Fruit fly (Drosophila melanogaster) whole organism, embryonic: Measurements from ENCODE around the gene Nse1.

Source experiments
- ATbp ChIP-seq: fragments of 200-800 bp; sonication (Bioruptor generic); optimal IDR thresholded peaks from 2 replicates; lab custom pipeline; 2017; ENCODE audit warnings: missing biosample characterization, mild to moderate bottlenecking, missing genetic modification characterization, missing genetic modification reagents
- Aef1 ChIP-seq: fragments of 200-800 bp; sonication (Bioruptor generic); IDR thresholded peaks from 3 replicates; pipeline ENCODE4 v1.3.6; 2022; ENCODE audit warnings: missing biosample characterization, missing genetic modification characterization
- CG10959 ChIP-seq: fragments of 200-800 bp; sonication (Bioruptor generic); IDR thresholded peaks from 2 replicates; pipeline ENCODE4 v1.3.6; 2022; ENCODE audit warnings: missing biosample characterization, missing genetic modification characterization
- CG11504 ChIP-seq: fragments of 200-800 bp; sonication (Bioruptor generic); optimal IDR thresholded peaks from 3 replicates; lab custom pipeline; 2019; ENCODE audit warnings: missing biosample characterization, mild to moderate bottlenecking, missing genetic modification characterization, moderate library complexity
- CG12219 ChIP-seq: fragments of 200-800 bp; sonication (Bioruptor generic); optimal IDR thresholded peaks from 3 replicates; lab custom pipeline; 2018; ENCODE audit warnings: missing biosample characterization, mild to moderate bottlenecking, missing genetic modification characterization
- CG12236 ChIP-seq: fragments of 200-800 bp; sonication (Bioruptor generic); optimal IDR thresholded peaks from 2 replicates; lab custom pipeline; 2016; ENCODE audit warnings: missing biosample characterization, missing genetic modification characterization
- CG15011 ChIP-seq: fragments of 200-800 bp; sonication (Bioruptor generic); optimal IDR thresholded peaks from 3 replicates; lab custom pipeline; 2018; ENCODE audit warnings: missing biosample characterization, mild to moderate bottlenecking, missing genetic modification characterization
- CG1602 ChIP-seq: fragments of 200-800 bp; sonication (Bioruptor generic); optimal IDR thresholded peaks from 3 replicates; lab custom pipeline; 2016; ENCODE audit warnings: missing biosample characterization, missing genetic modification characterization
- CG16863 ChIP-seq: fragments of 200-800 bp; sonication (Bioruptor generic); optimal IDR thresholded peaks from 3 replicates; lab custom pipeline; 2016; ENCODE audit warnings: missing biosample characterization, missing genetic modification characterization
- CG18619 ChIP-seq: fragments of 200-800 bp; sonication (Bioruptor generic); optimal IDR thresholded peaks from 3 replicates; lab custom pipeline; 2017; ENCODE audit warnings: missing biosample characterization, mild to moderate bottlenecking, missing genetic modification characterization
- CG2875 ChIP-seq: fragments of 200-800 bp; sonication (Bioruptor generic); optimal IDR thresholded peaks from 2 replicates; lab custom pipeline; 2017; ENCODE audit warnings: missing biosample characterization, mild to moderate bottlenecking, missing genetic modification characterization, missing genetic modification reagents
- CG30403 ChIP-seq: fragments of 200-800 bp; sonication (Bioruptor generic); optimal IDR thresholded peaks from 3 replicates; lab custom pipeline; 2016; ENCODE audit warnings: missing biosample characterization, missing genetic modification characterization
- CG30431 ChIP-seq: fragments of 200-800 bp; sonication (Bioruptor generic); optimal IDR thresholded peaks from 2 replicates; lab custom pipeline; 2017; ENCODE audit warnings: missing biosample characterization, missing genetic modification characterization
- CG32532 ChIP-seq: fragments of 200-800 bp; sonication (Bioruptor generic); IDR thresholded peaks from 2 replicates; pipeline ENCODE4 v1.3.6; 2022; ENCODE audit warnings: missing biosample characterization, missing genetic modification characterization
- CG32772 ChIP-seq: fragments of 200-800 bp; sonication (Bioruptor generic); IDR thresholded peaks from 2 replicates; pipeline ENCODE4 v1.3.6; 2022; ENCODE audit warnings: missing biosample characterization, missing genetic modification characterization
- CG33557 ChIP-seq: fragments of 200-800 bp; sonication (Bioruptor generic); optimal IDR thresholded peaks from 2 replicates; lab custom pipeline; 2019; ENCODE audit warnings: missing biosample characterization, mild to moderate bottlenecking, missing genetic modification characterization, moderate library complexity
- CG4360 ChIP-seq: fragments of 200-800 bp; sonication (Bioruptor generic); IDR thresholded peaks from 2 replicates; pipeline ENCODE4 v1.3.6; 2022; ENCODE audit warnings: missing biosample characterization, missing genetic modification characterization
- CG43689 ChIP-seq: fragments of 200-800 bp; sonication (Bioruptor generic); IDR thresholded peaks from 2 replicates; pipeline ENCODE4 v1.3.6; 2022; ENCODE audit warnings: missing biosample characterization, missing genetic modification characterization
- CG4617 ChIP-seq: fragments of 200-800 bp; sonication (Bioruptor generic); optimal IDR thresholded peaks from 3 replicates; lab custom pipeline; 2016; ENCODE audit warnings: missing biosample characterization, missing genetic modification characterization, borderline replicate concordance
- CG5245 ChIP-seq: fragments of 200-800 bp; sonication (Bioruptor generic); optimal IDR thresholded peaks from 3 replicates; lab custom pipeline; 2016; ENCODE audit warnings: missing biosample characterization, missing genetic modification characterization
- CG6791 ChIP-seq: fragments of 200-800 bp; sonication (Bioruptor generic); IDR thresholded peaks from 3 replicates; pipeline ENCODE4 v1.3.6; 2022; ENCODE audit warnings: missing biosample characterization, missing genetic modification characterization; ENCODE audit not compliant: partially characterized antibody
- CG8388 ChIP-seq: fragments of 200-800 bp; sonication (Bioruptor generic); optimal IDR thresholded peaks from 2 replicates; lab custom pipeline; 2019; ENCODE audit warnings: missing biosample characterization, mild to moderate bottlenecking, missing genetic modification characterization, moderate library complexity
- CG9727 ChIP-seq: fragments of 200-800 bp; sonication (Bioruptor generic); optimal IDR thresholded peaks from 3 replicates; lab custom pipeline; 2017; ENCODE audit warnings: missing biosample characterization, mild to moderate bottlenecking, missing genetic modification characterization
- CG9797 ChIP-seq: fragments of 200-800 bp; sonication (Bioruptor generic); optimal IDR thresholded peaks from 3 replicates; lab custom pipeline; 2018; ENCODE audit warnings: missing biosample characterization, mild to moderate bottlenecking, missing genetic modification characterization
- Dek ChIP-seq: fragments of 200-800 bp; sonication (Bioruptor generic); optimal IDR thresholded peaks from 3 replicates; lab custom pipeline; 2019; ENCODE audit warnings: missing biosample characterization, mild to moderate bottlenecking, missing genetic modification characterization, moderate library complexity
- Mad ChIP-seq: fragments of 200-800 bp; sonication (Bioruptor generic); optimal IDR thresholded peaks from 2 replicates; lab custom pipeline; 2016; ENCODE audit warnings: missing biosample characterization, missing genetic modification characterization
- NC2β ChIP-seq: fragments of 200-800 bp; sonication (Bioruptor generic); optimal IDR thresholded peaks from 2 replicates; lab custom pipeline; 2016; ENCODE audit warnings: missing biosample characterization, missing genetic modification characterization
- Sox102F ChIP-seq: fragments of 200-800 bp; sonication (Bioruptor generic); optimal IDR thresholded peaks from 2 replicates; lab custom pipeline; 2018; ENCODE audit warnings: missing biosample characterization, mild to moderate bottlenecking, missing genetic modification characterization, moderate library complexity
- Xrp1 ChIP-seq: fragments of 200-800 bp; sonication (Bioruptor generic); IDR thresholded peaks from 2 replicates; pipeline ENCODE4 v1.3.6; 2022; ENCODE audit warnings: missing biosample characterization, missing genetic modification characterization
- bcd ChIP-seq: fragments of 200-800 bp; sonication (Bioruptor generic); optimal IDR thresholded peaks from 2 replicates; lab custom pipeline; 2017; ENCODE audit warnings: missing biosample characterization, mild to moderate bottlenecking, missing genetic modification characterization
- crc ChIP-seq: fragments of 200-800 bp; sonication (Bioruptor generic); optimal IDR thresholded peaks from 2 replicates; lab custom pipeline; 2016; ENCODE audit warnings: missing biosample characterization, missing genetic modification characterization
- dimm ChIP-seq: fragments of 200-800 bp; sonication (Bioruptor generic); IDR thresholded peaks from 2 replicates; pipeline ENCODE4 v1.3.6; 2022; ENCODE audit warnings: missing biosample characterization, missing genetic modification characterization
- fu2 ChIP-seq: fragments of 200-800 bp; sonication (Bioruptor generic); optimal IDR thresholded peaks from 2 replicates; lab custom pipeline; 2016; ENCODE audit warnings: missing biosample characterization, missing genetic modification characterization
- gcm ChIP-seq: fragments of 200-800 bp; sonication (Bioruptor generic); optimal IDR thresholded peaks from 2 replicates; lab custom pipeline; 2019; ENCODE audit warnings: missing biosample characterization, mild to moderate bottlenecking, missing genetic modification characterization, moderate library complexity
- hkb ChIP-seq, 2 experiments: fragments of 200-800 bp in 1 of 2; fragments of >200 bp in 1 of 2; sonication (Bioruptor generic) in 1 of 2; IDR thresholded peaks in 1 of 2; optimal IDR thresholded peaks in 1 of 2; 2 replicates each; pipeline versions ENCODE4 v1.3.6 to Lab custom; 2017 to 2022; ENCODE audit warnings: missing biosample characterization in 1 of 2, missing genetic modification characterization in 1 of 2
- insv ChIP-seq, 2 experiments: fragments of 200-800 bp; sonication (Bioruptor generic); optimal IDR thresholded peaks; 3 replicates each; lab custom pipeline; 2016 to 2018; ENCODE audit warnings: missing biosample characterization in 2 of 2, missing genetic modification characterization in 2 of 2
- kay ChIP-seq: fragments of 200-800 bp; sonication (Bioruptor generic); optimal IDR thresholded peaks from 2 replicates; lab custom pipeline; 2016; ENCODE audit warnings: missing biosample characterization, missing genetic modification characterization
- mam ChIP-seq: fragments of 200-800 bp; sonication (Bioruptor generic); optimal IDR thresholded peaks from 3 replicates; lab custom pipeline; 2016; ENCODE audit warnings: missing biosample characterization, missing genetic modification characterization
- mld ChIP-seq: fragments of 200-800 bp; sonication (Bioruptor generic); IDR thresholded peaks from 3 replicates; pipeline ENCODE4 v1.3.6; 2022; ENCODE audit warnings: missing biosample characterization, missing genetic modification characterization; ENCODE audit not compliant: partially characterized antibody
- nerfin-1 ChIP-seq: fragments of 200-800 bp; sonication (Bioruptor generic); optimal IDR thresholded peaks from 3 replicates; lab custom pipeline; 2019; ENCODE audit warnings: missing biosample characterization, mild to moderate bottlenecking, missing genetic modification characterization, moderate library complexity
- nom ChIP-seq: fragments of 200-800 bp; sonication (Bioruptor generic); optimal IDR thresholded peaks from 2 replicates; lab custom pipeline; 2017; ENCODE audit warnings: missing biosample characterization, missing genetic modification characterization, mild to moderate bottlenecking, moderate library complexity, missing genetic modification reagents
- phol ChIP-seq: fragments of 200-800 bp; sonication (Bioruptor generic); optimal IDR thresholded peaks from 3 replicates; lab custom pipeline; 2018; ENCODE audit warnings: missing biosample characterization, mild to moderate bottlenecking, missing genetic modification characterization, moderate library complexity
- pnt ChIP-seq: fragments of 200-800 bp; sonication (Bioruptor generic); optimal IDR thresholded peaks from 3 replicates; lab custom pipeline; 2016; ENCODE audit warnings: missing biosample characterization, missing genetic modification characterization
- sqz ChIP-seq: fragments of 200-800 bp; sonication (Bioruptor generic); optimal IDR thresholded peaks from 3 replicates; lab custom pipeline; 2018; ENCODE audit warnings: missing biosample characterization, mild to moderate bottlenecking, missing genetic modification characterization
- tgo ChIP-seq: fragments of 200-800 bp; sonication (Bioruptor generic); IDR thresholded peaks from 3 replicates; pipeline ENCODE4 v1.3.6; 2022; ENCODE audit warnings: missing biosample characterization, missing genetic modification characterization
- trem ChIP-seq: fragments of 200-800 bp; optimal IDR thresholded peaks from 3 replicates; lab custom pipeline; 2019; ENCODE audit warnings: missing biosample characterization, mild to moderate bottlenecking, missing genetic modification characterization, moderate library complexity
- trh ChIP-seq: fragments of 200-800 bp; sonication (Bioruptor generic); optimal IDR thresholded peaks from 2 replicates; lab custom pipeline; 2016; ENCODE audit warnings: missing biosample characterization, missing genetic modification characterization
- ttk ChIP-seq: fragments of 200-800 bp; sonication (Bioruptor generic); IDR thresholded peaks from 2 replicates; pipeline ENCODE4 v2.1.2; 2022; ENCODE audit warnings: missing biosample characterization, missing genetic modification characterization
- usp ChIP-seq: fragments of >200 bp; optimal IDR thresholded peaks from 2 replicates; lab custom pipeline; 2017; ENCODE audit warnings: missing biosample characterization, missing genetic modification characterization

The Nse1 gene

dm6 chr2L:6722822-6723749 is 45.7 kb upstream of the Nse1 start, which contains the start of gene homer (continued):
- no peak for TF ChIP-seq trh
- no peak for TF ChIP-seq tgo (GFP tag; lab: Robert Waterston, UW)
- TF ChIP-seq CG43689: no peak
- TF ChIP-seq CG32772 (GFP tag; lab: Robert Waterston, UW): peak; percentile 25; the same call in 1 of the 2 replicates
- TF ChIP-seq CG30403: peak; percentile 23
- TF ChIP-seq CG15011 (GFP tag; lab: Kevin White, UChicago): no peak
- no peak for TF ChIP-seq CG9727 (GFP tag; lab: Kevin White, UChicago)
- peak; percentile 27; the same call in 1 of the 2 replicates for TF ChIP-seq Xrp1 (GFP tag; lab: Robert Waterston, UW)
- no peak for TF ChIP-seq CG9797 (GFP tag; lab: Kevin White, UChicago)
- peak; percentile 87 for TF ChIP-seq mld (GFP tag; lab: Robert Waterston, UW)
- TF ChIP-seq trem (tag; lab: Kevin White, UChicago): peak; percentile 65
- no peak for TF ChIP-seq hkb (optimal IDR thresholded peaks at IDR 0.05; lab: Kevin White, UChicago)
- peak; percentile 10; the same call in 1 of the 2 replicates for TF ChIP-seq hkb (GFP tag; IDR thresholded peaks at IDR 0.05; lab: Robert Waterston, UW)
- no peak for TF ChIP-seq sqz (GFP tag; lab: Kevin White, UChicago)
- no peak for TF ChIP-seq fu2
- no peak for TF ChIP-seq gcm (GFP tag; lab: Kevin White, UChicago)
- no peak for TF ChIP-seq Sox102F (GFP tag; lab: Kevin White, UChicago)
- TF ChIP-seq dimm: no peak
- TF ChIP-seq ATbp (GFP tag; lab: Kevin White, UChicago): no peak
- no peak for TF ChIP-seq Dek (tag; lab: Kevin White, UChicago)
- TF ChIP-seq CG33557 (GFP tag; lab: Kevin White, UChicago): no peak
- TF ChIP-seq CG30431 (GFP tag; lab: Kevin White, UChicago): no peak
- TF ChIP-seq Mad (GFP tag; lab: Kevin White, UChicago): no peak
- TF ChIP-seq CG4617 (GFP tag; lab: Kevin White, UChicago): peak; percentile 88
- TF ChIP-seq insv (GFP tag; optimal IDR thresholded peaks at IDR 0.05; lab: Kevin White, UChicago): no peak
- TF ChIP-seq usp (GFP tag; lab: Kevin White, UChicago): no peak
- peak; percentile 37 for TF ChIP-seq phol
- TF ChIP-seq nerfin-1: peak; percentile 5
- TF ChIP-seq CG2875: no peak
- TF ChIP-seq NC2β (GFP tag; lab: Kevin White, UChicago): no peak
- TF ChIP-seq CG16863 (GFP tag; lab: Kevin White, UChicago): no peak
- TF ChIP-seq nom (GFP tag; lab: Kevin White, UChicago): peak; percentile 36
- TF ChIP-seq kay: no peak
- TF ChIP-seq CG4360: peak; percentile 99
- TF ChIP-seq CG8388 (GFP tag; lab: Kevin White, UChicago): no peak
- TF ChIP-seq mam (GFP tag; lab: Kevin White, UChicago): no peak
- no peak for TF ChIP-seq CG32532
- TF ChIP-seq CG12219 (GFP tag; lab: Kevin White, UChicago): no peak
- no peak for TF ChIP-seq bcd (GFP tag; lab: Kevin White, UChicago)
- no peak for TF ChIP-seq pnt (GFP tag; lab: Kevin White, UChicago)
- no peak for TF ChIP-seq ttk (GFP tag; lab: Robert Waterston, UW)
- no peak for TF ChIP-seq CG12236 (GFP tag; lab: Kevin White, UChicago)
- no peak for TF ChIP-seq CG5245 (GFP tag; lab: Kevin White, UChicago)
- no peak for TF ChIP-seq CG1602
- no peak for TF ChIP-seq CG11504 (tag; lab: Kevin White, UChicago)
- no peak for TF ChIP-seq CG18619
- peak; percentile 97 for TF ChIP-seq CG6791 (GFP tag; lab: Robert Waterston, UW)
- TF ChIP-seq CG10959 (GFP tag; lab: Robert Waterston, UW): no peak
- TF ChIP-seq Aef1 (GFP tag; lab: Robert Waterston, UW): no peak
- TF ChIP-seq crc (GFP tag; lab: Kevin White, UChicago): no peak
